Fruit fly (Drosophila melanogaster): ENCODE data around the gene msn.

Gene msn

dm6 chr3L:2575240-2575639 lies 11.1 kb downstream of the msn start (continued):
- no peak for TF ChIP-seq vri (GFP tag; optimal IDR thresholded peaks at IDR 0.05)

dm6 chr3L:2574716-2575115 lies 11.6 kb downstream of the msn start:
- TF ChIP-seq CG3919 (GFP tag; optimal IDR thresholded peaks at IDR 0.05) (no peak), CG34406 (GFP tag; optimal IDR thresholded peaks at IDR 0.05) (no peak), CG8319 (GFP tag; optimal IDR thresholded peaks at IDR 0.05) (no peak), CG6808 (GFP tag; optimal IDR thresholded peaks at IDR 0.05) (no peak)

dm6 chr3L:2572907-2573591 lies 13.3 kb downstream of the msn start:
- TF ChIP-seq Eip78C (GFP tag) (no peak), fkh (GFP tag; optimal IDR thresholded peaks at IDR 0.05) (peak; percentile 39), Blimp-1 (GFP tag; optimal IDR thresholded peaks at IDR 0.05) (no peak), svp (GFP tag) (peak; percentile 95), Hr4 (GFP tag; optimal IDR thresholded peaks at IDR 0.05) (no peak), eg (GFP tag; IDR thresholded peaks at IDR 0.05) (no peak), Sox15 (GFP tag; optimal IDR thresholded peaks at IDR 0.05) (no peak), vri (GFP tag; optimal IDR thresholded peaks at IDR 0.05) (peak; percentile 75), CG4318 (GFP tag; optimal IDR thresholded peaks at IDR 0.05) (no peak), CG8632 (GFP tag; optimal IDR thresholded peaks at IDR 0.05) (no peak), CG10631 (GFP tag; optimal IDR thresholded peaks at IDR 0.05) (no peak), Ets21C (GFP tag; optimal IDR thresholded peaks at IDR 0.05) (no peak), fd59A (GFP tag; optimal IDR thresholded peaks at IDR 0.05) (no peak), Eip93F (GFP tag; optimal IDR thresholded peaks at IDR 0.05) (peak; percentile 86), CG6854 (GFP tag; optimal IDR thresholded peaks at IDR 0.05) (peak; percentile 27), CG8119 (GFP tag; IDR thresholded peaks at IDR 0.05) (no peak), ss (GFP tag; optimal IDR thresholded peaks at IDR 0.05) (peak in 1 of 2 experiments; percentile 32)

- TF ChIP-seq fd85E (GFP tag; optimal IDR thresholded peaks at IDR 0.05): no peak
- no peak for TF ChIP-seq vri (GFP tag; optimal IDR thresholded peaks at IDR 0.05)
- TF ChIP-seq dac (GFP tag; optimal IDR thresholded peaks at IDR 0.05): peak; percentile 55
- peak; percentile 63 for TF ChIP-seq CG32006 (GFP tag; optimal IDR thresholded peaks at IDR 0.05)
- no peak for TF ChIP-seq Blimp-1 (GFP tag; optimal IDR thresholded peaks at IDR 0.05)
- TF ChIP-seq CG10631 (GFP tag; optimal IDR thresholded peaks at IDR 0.05): peak; percentile 15
- no peak for TF ChIP-seq Hr39 (GFP tag; optimal IDR thresholded peaks at IDR 0.05)
- TF ChIP-seq Sox14 (GFP tag; optimal IDR thresholded peaks at IDR 0.05): no peak
- no peak for TF ChIP-seq CG8632 (GFP tag; optimal IDR thresholded peaks at IDR 0.05)
- peak; percentile 41 for TF ChIP-seq CG11902 (GFP tag; optimal IDR thresholded peaks at IDR 0.05)
- peak; percentile 37 for TF ChIP-seq achi (GFP tag; optimal IDR thresholded peaks at IDR 0.05)
- TF ChIP-seq Hr38 (GFP tag; optimal IDR thresholded peaks at IDR 0.05): no peak
- peak; percentile 79 for TF ChIP-seq Eip78C (GFP tag)
- no peak for TF ChIP-seq CG9139 (GFP tag; optimal IDR thresholded peaks at IDR 0.05)
- no peak for TF ChIP-seq Sox102F (GFP tag; optimal IDR thresholded peaks at IDR 0.05)
- TF ChIP-seq CG4318 (GFP tag; optimal IDR thresholded peaks at IDR 0.05): no peak
- peak; percentile 65 for TF ChIP-seq svp (GFP tag)
- no peak for TF ChIP-seq Sox15 (GFP tag; optimal IDR thresholded peaks at IDR 0.05)
- no peak for TF ChIP-seq CG3032 (tag; optimal IDR thresholded peaks at IDR 0.05)
- peak; percentile 24 for TF ChIP-seq CG11762 (GFP tag; optimal IDR thresholded peaks at IDR 0.05; ENCODE audit: insufficient read depth)
- TF ChIP-seq CG6276 (GFP tag; optimal IDR thresholded peaks at IDR 0.05): peak; percentile 80
- TF ChIP-seq CG11294 (GFP tag; IDR thresholded peaks at IDR 0.05): peak; percentile 81
- TF ChIP-seq CG8119 (GFP tag; IDR thresholded peaks at IDR 0.05): peak; percentile 80
- peak; percentile 45 for TF ChIP-seq pdm3 (GFP tag; optimal IDR thresholded peaks at IDR 0.05)
- no peak for TF ChIP-seq fd59A (GFP tag; optimal IDR thresholded peaks at IDR 0.05)
- no peak for TF ChIP-seq Smox (GFP tag; optimal IDR thresholded peaks at IDR 0.05)
- TF ChIP-seq Ets21C (GFP tag; optimal IDR thresholded peaks at IDR 0.05): no peak
- no peak for TF ChIP-seq CG6808 (GFP tag; optimal IDR thresholded peaks at IDR 0.05)
- TF ChIP-seq net (GFP tag; optimal IDR thresholded peaks at IDR 0.05): peak; percentile 20
- TF ChIP-seq CG10669 (GFP tag; optimal IDR thresholded peaks at IDR 0.05): no peak
- TF ChIP-seq topi (GFP tag; optimal IDR thresholded peaks at IDR 0.05): peak; percentile 38
- TF ChIP-seq eg (GFP tag; IDR thresholded peaks at IDR 0.05): peak; percentile 89
- no peak for TF ChIP-seq Ets96B (tag; optimal IDR thresholded peaks at IDR 0.05)
- TF ChIP-seq fkh (GFP tag; optimal IDR thresholded peaks at IDR 0.05): no peak
- no peak for TF ChIP-seq CG34406 (GFP tag; optimal IDR thresholded peaks at IDR 0.05)
- TF ChIP-seq Gug (GFP tag; IDR thresholded peaks at IDR 0.05): peak; percentile 82
- TF ChIP-seq CG6163 (GFP tag; IDR thresholded peaks at IDR 0.05): peak; percentile 79
Measured at dm6 chr3L:2571975-2572374, 14.4 kb downstream of the msn start.
